Worm (Caenorhabditis elegans) whole organism, midembryonic: ENCODE results near the gene scl-25.

ENCODE experiments used
- T22C8.4 ChIP-seq: fragments of 200-800 bp; sonication (Bioruptor generic); IDR thresholded peaks from 2 replicates; pipeline ENCODE4 v1.3.6; 2022; ENCODE audit warnings: missing genetic modification characterization, missing compliant biosample characterization
- cog-1 ChIP-seq: sonication (generic microtip); optimal IDR thresholded peaks from 2 replicates; lab custom pipeline; 2016; ENCODE audit warnings: missing genetic modification characterization, missing compliant biosample characterization
- flt-1 ChIP-seq: fragments of 200-800 bp; sonication (Bioruptor generic); IDR thresholded peaks from 2 replicates; pipeline ENCODE4 v1.3.6; 2022; ENCODE audit warnings: missing genetic modification characterization, missing compliant biosample characterization
- klf-2 ChIP-seq: fragments of 200-800 bp; sonication (Bioruptor generic); conservative IDR thresholded peaks from 2 replicates; pipeline ENCODE4 v1.3.6; 2022; ENCODE audit warnings: missing genetic modification reagents, missing genetic modification characterization, missing compliant biosample characterization
- med-1 ChIP-seq: sonication (generic microtip); optimal IDR thresholded peaks from 2 replicates; lab custom pipeline; 2017; ENCODE audit warnings: missing genetic modification characterization, mild to moderate bottlenecking, missing compliant biosample characterization, antibody characterized with exemption, missing genetic modification reagents; ENCODE audit not compliant: insufficient read depth
- ref-1 ChIP-seq: fragments of 200-800 bp; sonication (Bioruptor generic); conservative IDR thresholded peaks from 2 replicates; pipeline ENCODE4 v1.3.6; 2022; ENCODE audit warnings: missing genetic modification reagents, missing genetic modification characterization, missing compliant biosample characterization
- tab-1 ChIP-seq: fragments of 200-800 bp; sonication (Bioruptor generic); IDR thresholded peaks from 2 replicates; pipeline ENCODE4 v1.3.6; 2022; ENCODE audit warnings: missing genetic modification characterization, missing compliant biosample characterization
- ztf-23 ChIP-seq: fragments of 200-800 bp; sonication (Bioruptor generic); IDR thresholded peaks from 2 replicates; pipeline ENCODE4 v1.3.6; 2022; ENCODE audit warnings: missing genetic modification reagents, missing genetic modification characterization, missing compliant biosample characterization
- ztf-29 ChIP-seq: fragments of 200-800 bp; sonication (Bioruptor generic); IDR thresholded peaks from 2 replicates; pipeline ENCODE4 v1.3.6; 2022; ENCODE audit warnings: missing genetic modification reagents, missing genetic modification characterization, missing compliant biosample characterization

The scl-25 gene

DNA sequence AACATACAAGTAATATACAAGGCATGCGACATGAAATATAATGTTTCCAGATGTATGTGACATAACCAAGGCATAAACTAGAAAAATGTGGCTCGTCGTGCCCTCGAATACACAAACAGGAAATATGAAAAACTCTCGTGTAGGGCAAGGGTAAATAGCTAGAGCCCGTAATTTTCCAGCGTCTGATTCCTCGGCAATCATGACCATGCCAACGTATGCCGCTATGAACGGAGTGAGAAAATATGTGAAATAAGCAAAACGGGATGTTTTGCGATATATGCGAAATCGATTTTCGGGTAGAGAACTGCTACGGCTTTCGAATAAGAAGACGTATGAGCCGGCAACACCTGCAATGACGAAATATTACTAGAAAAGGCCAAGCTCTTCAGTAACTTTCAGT lies at the start of gene scl-25:
Gene scl-25, plus strand, starts transcription at position 301 of the 400 bp plus-strand sequence.
- no peak for TF ChIP-seq flt-1

DNA sequence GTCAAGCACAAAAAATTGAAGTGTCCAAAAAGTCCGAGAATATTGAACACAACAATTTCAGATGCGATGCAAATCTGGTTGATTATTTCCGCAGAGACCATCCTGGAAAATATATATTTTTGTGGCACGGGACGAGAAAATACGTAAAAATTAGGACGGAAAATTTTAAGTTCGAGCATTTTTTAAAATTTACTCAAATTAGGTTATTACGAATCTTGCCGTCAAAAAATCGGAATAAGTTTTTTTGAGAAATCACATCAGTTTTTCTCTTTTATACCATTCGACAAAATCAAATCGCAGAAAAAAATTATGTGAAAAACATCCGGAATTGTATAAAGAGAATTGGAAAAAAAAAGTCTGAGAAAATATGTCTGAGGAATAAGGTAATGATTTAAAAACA lies 47.5 kb upstream of the scl-25 start, which contains the start of gene srsx-1:
Gene srsx-1, minus strand, starts transcription at position 101 of the 400 bp plus-strand sequence.
- no peak for TF ChIP-seq med-1
- TF ChIP-seq ref-1 (GFP tag; lab: Robert Waterston, UW) = no peak
- TF ChIP-seq cog-1 (tag; lab: Kevin White, UChicago) = no peak
- no peak for TF ChIP-seq klf-2 (GFP tag; lab: Robert Waterston, UW)
- no peak for TF ChIP-seq T22C8.4 (GFP tag; lab: Robert Waterston, UW)
- no peak for TF ChIP-seq ztf-23 (GFP tag; lab: Robert Waterston, UW)
- TF ChIP-seq tab-1 = no peak
- TF ChIP-seq ztf-29 (GFP tag; lab: Robert Waterston, UW) = no peak
- no peak for TF ChIP-seq flt-1

DNA sequence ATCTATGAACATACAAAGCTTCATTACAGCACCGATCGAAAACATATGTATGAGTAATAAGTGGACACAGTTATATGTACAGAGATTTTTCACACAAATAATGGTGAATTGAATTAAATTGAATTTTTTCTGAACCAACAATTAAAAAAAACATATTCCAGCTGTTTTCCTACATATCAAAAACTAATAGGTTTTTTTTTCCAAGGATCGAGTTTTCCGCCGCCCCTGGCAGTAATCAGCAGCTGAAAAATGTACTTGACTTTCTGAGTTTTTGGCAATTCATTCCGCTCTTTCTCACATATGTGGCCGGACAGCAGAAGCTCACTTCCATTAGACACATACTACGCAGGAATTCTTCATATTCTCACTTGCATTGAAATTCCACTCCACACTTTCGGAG lies 47.0 kb upstream of the scl-25 start, which contains the start of gene srh-174:
Gene srh-174, plus strand, starts transcription at position 301 of the 400 bp plus-strand sequence.
- TF ChIP-seq ztf-23 (GFP tag; lab: Robert Waterston, UW) (no peak), cog-1 (tag; lab: Kevin White, UChicago) (no peak), flt-1 (no peak), T22C8.4 (GFP tag; lab: Robert Waterston, UW) (no peak), ref-1 (GFP tag; lab: Robert Waterston, UW) (no peak), klf-2 (GFP tag; lab: Robert Waterston, UW) (no peak)

DNA sequence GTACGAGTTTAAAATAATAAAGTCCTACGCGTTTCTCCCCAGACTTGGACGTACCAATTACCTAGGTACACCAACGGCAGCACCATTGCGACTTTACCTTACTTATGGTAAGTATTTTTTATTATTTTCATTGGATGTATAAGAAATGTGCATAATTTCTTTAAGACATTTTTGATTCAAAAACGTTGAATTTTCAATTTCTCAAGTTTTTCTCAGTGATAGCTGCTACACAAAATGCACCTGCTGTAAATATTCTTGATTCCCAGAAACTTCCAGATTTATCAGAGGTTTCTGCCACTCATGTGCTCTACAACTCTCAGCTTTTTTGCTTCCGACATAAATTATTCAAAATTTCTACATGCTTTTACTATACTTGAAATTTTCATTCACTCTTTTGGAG lies 43.4 kb upstream of the scl-25 start, which contains the start of gene srh-159:
Gene srh-159, plus strand, starts transcription at position 301 of the 400 bp plus-strand sequence.
- no peak for TF ChIP-seq ztf-29 (GFP tag; lab: Robert Waterston, UW)
- no peak for TF ChIP-seq cog-1 (tag; lab: Kevin White, UChicago)
- no peak for TF ChIP-seq ref-1 (GFP tag; lab: Robert Waterston, UW)
- no peak for TF ChIP-seq tab-1
- no peak for TF ChIP-seq klf-2 (GFP tag; lab: Robert Waterston, UW)
- TF ChIP-seq med-1 = no peak
- no peak for TF ChIP-seq T22C8.4 (GFP tag; lab: Robert Waterston, UW)
- TF ChIP-seq ztf-23 (GFP tag; lab: Robert Waterston, UW) = no peak
- TF ChIP-seq flt-1 = no peak

DNA sequence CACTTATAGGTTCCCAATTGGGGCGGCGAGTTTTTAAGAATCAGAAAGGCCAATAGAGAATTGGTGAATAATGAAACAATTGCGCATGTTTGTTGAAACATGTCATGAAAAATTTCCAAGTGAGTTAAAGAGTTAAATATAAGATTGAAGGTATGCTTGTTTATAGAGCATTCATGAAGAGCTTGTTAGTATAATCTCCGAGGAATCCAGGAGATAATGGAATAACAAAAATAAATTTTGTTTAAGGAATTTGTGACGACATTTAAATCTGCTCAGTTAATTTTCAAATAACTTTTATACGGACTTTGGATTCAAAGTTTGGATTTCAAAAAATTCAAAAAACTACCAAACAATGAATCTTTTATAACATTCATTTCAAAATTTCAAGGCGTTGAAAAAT lies 35.1 kb upstream of the scl-25 start, which contains the start of gene str-199:
Gene str-199, minus strand, starts transcription at position 101 of the 400 bp plus-strand sequence.
- TF ChIP-seq ztf-29 (GFP tag; lab: Robert Waterston, UW) = no peak
- TF ChIP-seq ztf-23 (GFP tag; lab: Robert Waterston, UW) = no peak
- TF ChIP-seq T22C8.4 (GFP tag; lab: Robert Waterston, UW) = no peak
- no peak for TF ChIP-seq med-1
- no peak for TF ChIP-seq klf-2 (GFP tag; lab: Robert Waterston, UW)
- no peak for TF ChIP-seq ref-1 (GFP tag; lab: Robert Waterston, UW)
- no peak for TF ChIP-seq flt-1
- TF ChIP-seq tab-1 = no peak
- TF ChIP-seq cog-1 (tag; lab: Kevin White, UChicago) = no peak

DNA sequence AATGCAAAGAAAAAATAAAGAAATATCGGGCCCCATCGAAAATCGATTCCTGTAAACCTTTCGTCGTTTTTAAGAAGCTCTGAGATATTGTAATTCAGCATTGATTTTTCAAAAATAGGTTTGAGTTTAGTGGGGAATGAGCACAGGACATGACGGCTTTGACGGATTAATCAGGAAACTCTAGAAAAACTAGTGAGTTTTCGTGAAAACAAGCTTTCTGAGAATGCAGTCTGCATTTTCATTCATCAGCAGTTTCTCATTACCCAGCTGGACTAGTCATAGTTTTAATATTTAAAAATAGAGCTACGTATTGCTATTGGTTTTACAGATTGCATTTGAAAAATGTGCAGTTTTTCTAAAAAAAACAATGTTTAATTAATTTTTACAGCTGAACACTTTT lies 33.3 kb upstream of the scl-25 start, which contains the start of gene srz-47:
Gene srz-47, minus strand, starts transcription at position 101 of the 400 bp plus-strand sequence.
- TF ChIP-seq ztf-23 (GFP tag; lab: Robert Waterston, UW) (no peak), ref-1 (GFP tag; lab: Robert Waterston, UW) (no peak), flt-1 (no peak), klf-2 (GFP tag; lab: Robert Waterston, UW) (no peak), med-1 (no peak)

DNA sequence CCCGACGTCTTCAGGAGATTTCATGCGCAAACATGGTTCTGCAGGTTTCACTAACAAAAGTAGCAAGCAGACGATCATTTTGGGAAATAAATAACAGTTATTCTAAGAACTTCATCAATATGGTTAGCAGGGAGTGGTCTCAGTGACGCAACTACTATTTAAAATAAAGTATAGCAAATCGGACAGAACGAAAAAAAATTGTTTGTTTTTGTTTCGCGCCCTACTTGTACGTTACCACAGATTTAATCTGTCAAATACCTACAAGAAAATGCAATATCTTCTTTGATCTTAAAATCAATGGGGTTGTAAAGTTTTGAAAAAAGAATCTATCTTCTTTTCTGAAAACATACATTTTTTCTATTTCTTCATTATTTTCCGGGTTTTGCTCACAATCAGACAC lies 26.6 kb upstream of the scl-25 start, which contains the start of gene srz-96:
Gene srz-96, plus strand, starts transcription at position 301 of the 400 bp plus-strand sequence.
- TF ChIP-seq med-1 = no peak
- TF ChIP-seq ref-1 (GFP tag; lab: Robert Waterston, UW) = no peak
- no peak for TF ChIP-seq ztf-29 (GFP tag; lab: Robert Waterston, UW)

DNA sequence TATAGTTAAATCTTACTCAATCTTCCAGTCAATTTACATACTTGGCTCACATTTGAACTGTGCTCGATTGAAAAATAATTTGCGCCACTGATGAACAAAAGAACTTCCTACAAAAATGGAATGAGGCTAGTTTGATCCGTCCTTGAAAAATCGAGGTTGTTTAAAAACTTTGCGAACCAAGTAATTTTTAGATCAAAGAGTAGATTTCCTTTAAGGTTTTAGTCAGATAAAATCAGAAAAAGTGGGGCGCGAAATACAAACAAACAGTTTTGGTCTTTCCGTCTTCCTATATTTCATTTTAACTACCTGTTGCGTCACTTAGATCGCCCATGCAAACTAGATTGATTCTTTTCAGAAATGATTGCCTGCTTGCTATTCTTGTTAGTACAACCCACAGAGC lies 23.6 kb upstream of the scl-25 start, which contains the start of gene Y68A4A.10:
Gene Y68A4A.10, plus strand, starts transcription at position 301 of the 400 bp plus-strand sequence.
- TF ChIP-seq cog-1 (tag; lab: Kevin White, UChicago) = no peak
- TF ChIP-seq ref-1 (GFP tag; lab: Robert Waterston, UW) = no peak
- no peak for TF ChIP-seq med-1
- no peak for TF ChIP-seq flt-1
- TF ChIP-seq ztf-23 (GFP tag; lab: Robert Waterston, UW) = no peak
- no peak for TF ChIP-seq ztf-29 (GFP tag; lab: Robert Waterston, UW)
- TF ChIP-seq klf-2 (GFP tag; lab: Robert Waterston, UW) = no peak
- TF ChIP-seq T22C8.4 (GFP tag; lab: Robert Waterston, UW) = no peak
- no peak for TF ChIP-seq tab-1

DNA sequence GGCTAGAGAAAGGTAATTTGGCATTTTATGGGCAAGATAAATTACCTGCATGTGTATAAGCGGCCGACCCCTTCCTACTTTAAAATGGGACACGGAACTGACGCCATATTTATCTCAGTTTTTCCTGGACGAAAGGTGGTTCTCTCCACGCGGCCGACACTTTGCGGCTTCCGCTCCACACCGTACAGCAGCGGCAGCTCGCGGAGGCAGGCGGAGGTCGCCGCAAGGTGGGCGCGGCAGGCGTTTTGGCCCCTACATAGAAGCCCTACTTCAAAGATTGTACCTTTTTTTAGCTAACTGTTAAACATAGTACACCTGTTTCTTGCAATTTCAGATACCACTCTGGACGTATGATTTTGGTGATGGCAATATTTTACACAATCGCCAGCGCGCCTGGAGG lies 19.0 kb upstream of the scl-25 start:
- no peak for TF ChIP-seq med-1

DNA sequence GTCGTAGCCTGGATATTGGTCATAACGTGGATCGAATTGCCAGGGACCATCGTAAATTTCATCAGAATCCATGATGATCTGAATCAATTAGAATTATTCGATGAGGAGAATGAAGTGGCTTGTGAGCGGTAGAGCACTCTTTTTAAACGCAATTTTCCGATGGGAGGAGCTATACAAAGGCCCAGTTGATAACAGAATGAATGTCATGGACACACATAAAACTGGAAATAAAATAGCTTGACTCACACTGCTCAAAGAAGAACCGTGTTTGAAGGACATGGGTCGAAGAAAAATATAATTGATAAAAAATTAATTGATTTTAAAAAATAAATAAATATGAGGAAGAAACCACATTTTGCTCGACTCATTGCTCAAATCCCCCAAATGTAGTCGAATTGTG lies 17.4 kb upstream of the scl-25 start, which contains the start of gene Y68A4A.13:
Gene Y68A4A.13, minus strand, starts transcription at position 101 of the 400 bp plus-strand sequence.
- TF ChIP-seq med-1 = no peak
- TF ChIP-seq flt-1 = no peak
- TF ChIP-seq T22C8.4 (GFP tag; lab: Robert Waterston, UW) = no peak
- no peak for TF ChIP-seq klf-2 (GFP tag; lab: Robert Waterston, UW)
- TF ChIP-seq ztf-29 (GFP tag; lab: Robert Waterston, UW) = no peak
- TF ChIP-seq ztf-23 (GFP tag; lab: Robert Waterston, UW) = no peak
- TF ChIP-seq ref-1 (GFP tag; lab: Robert Waterston, UW) = no peak
- TF ChIP-seq tab-1 = no peak
- no peak for TF ChIP-seq cog-1 (tag; lab: Kevin White, UChicago)
